Worm (Caenorhabditis elegans) whole organism, L1 larva: ENCODE data around the gene F37A8.5.

ENCODE experiments used
- C04F5.9 ChIP-seq: sonication (generic microtip); optimal IDR thresholded peaks from 2 replicates; lab custom pipeline; 2016; ENCODE audit warnings: missing genetic modification characterization, missing compliant biosample characterization
- C16A3.4 ChIP-seq: fragments of 150-350 bp; optimal IDR thresholded peaks from 2 replicates; lab custom pipeline; 2014; ENCODE audit warnings: missing biosample characterization, missing genetic modification characterization
- F16B12.6 ChIP-seq: fragments of 150-350 bp; optimal IDR thresholded peaks from 2 replicates; lab custom pipeline; 2014; ENCODE audit warnings: missing biosample characterization, missing genetic modification characterization
- aha-1 ChIP-seq: fragments of 150-350 bp; optimal IDR thresholded peaks from 2 replicates; lab custom pipeline; 2014; ENCODE audit warnings: missing biosample characterization, missing genetic modification characterization
- alr-1 ChIP-seq: fragments of 200-800 bp; sonication (Bioruptor generic); optimal IDR thresholded peaks from 2 replicates; lab custom pipeline; 2018; ENCODE audit warnings: borderline replicate concordance, mild to moderate bottlenecking, missing genetic modification characterization, missing compliant biosample characterization
- ama-1 ChIP-seq: fragments of 150-350 bp; optimal IDR thresholded peaks from 2 replicates; lab custom pipeline; 2014
- blmp-1 ChIP-seq: fragments of 150-350 bp; optimal IDR thresholded peaks from 2 replicates; lab custom pipeline; 2014; ENCODE audit warnings: missing biosample characterization, missing genetic modification characterization
- ceh-8 ChIP-seq: fragments of 200-800 bp; sonication (Bioruptor generic); optimal IDR thresholded peaks from 2 replicates; lab custom pipeline; 2018; ENCODE audit warnings: mild to moderate bottlenecking, missing genetic modification characterization, moderate library complexity, missing compliant biosample characterization
- ceh-82 ChIP-seq, 3 experiments: fragments of 150-350 bp in 1 of 3; sonication (generic microtip) in 2 of 3; optimal IDR thresholded peaks; 2 replicates each; lab custom pipeline; 2014 to 2017; ENCODE audit warnings: missing biosample characterization in 3 of 3, missing genetic modification characterization in 3 of 3
- ceh-88 ChIP-seq: fragments of 200-800 bp; sonication (Bioruptor generic); IDR thresholded peaks from 2 replicates; pipeline ENCODE4 v1.3.6; 2022; ENCODE audit warnings: missing genetic modification characterization, missing compliant biosample characterization
- ces-1 ChIP-seq: fragments of 150-350 bp; optimal IDR thresholded peaks from 2 replicates; lab custom pipeline; 2014; ENCODE audit warnings: missing biosample characterization, missing genetic modification reagents, missing genetic modification characterization
- dsc-1 ChIP-seq: sonication (generic microtip); optimal IDR thresholded peaks from 2 replicates; lab custom pipeline; 2016; ENCODE audit warnings: mild to moderate bottlenecking, missing genetic modification characterization, missing compliant biosample characterization
- egl-27 ChIP-seq, 2 experiments: fragments of 150-350 bp in 1 of 2; sonication (generic microtip); optimal IDR thresholded peaks; 3 replicates each; lab custom pipeline; 2017 to 2018; ENCODE audit warnings: missing biosample characterization in 2 of 2, missing genetic modification characterization in 2 of 2, missing genetic modification reagents in 2 of 2
- elt-2 ChIP-seq: sonication (generic microtip); optimal IDR thresholded peaks from 2 replicates; lab custom pipeline; 2016; ENCODE audit warnings: missing genetic modification characterization, mild to moderate bottlenecking, inconsistent platforms, missing compliant biosample characterization, missing genetic modification reagents
- elt-3 ChIP-seq, 6 experiments: fragments of 150-350 bp in 1 of 6; sonication (generic microtip); optimal IDR thresholded peaks; 2 replicates each; lab custom pipeline; 2017 to 2018; ENCODE audit warnings: missing biosample characterization in 6 of 6, missing genetic modification characterization in 6 of 6, inconsistent platforms in 1 of 6
- fkh-10 ChIP-seq: sonication (generic microtip); optimal IDR thresholded peaks from 2 replicates; lab custom pipeline; 2017; ENCODE audit warnings: missing biosample characterization, missing genetic modification reagents, missing genetic modification characterization
- fkh-8 ChIP-seq: sonication (generic microtip); optimal IDR thresholded peaks from 2 replicates; lab custom pipeline; 2016; ENCODE audit warnings: mild to moderate bottlenecking, missing genetic modification characterization, missing compliant biosample characterization
- fos-1 ChIP-seq: fragments of 150-350 bp; optimal IDR thresholded peaks from 2 replicates; lab custom pipeline; 2014; ENCODE audit warnings: missing biosample characterization, missing genetic modification characterization
- hlh-4 ChIP-seq: sonication (generic microtip); optimal IDR thresholded peaks from 2 replicates; lab custom pipeline; 2016; ENCODE audit warnings: mild to moderate bottlenecking, missing genetic modification characterization, missing compliant biosample characterization
- isw-1 ChIP-seq: fragments of 200-800 bp; sonication (Bioruptor generic); IDR thresholded peaks from 2 replicates; pipeline ENCODE4 v1.3.6; 2022; ENCODE audit warnings: missing genetic modification characterization, missing compliant biosample characterization
- jun-1 ChIP-seq: fragments of 150-350 bp; optimal IDR thresholded peaks from 2 replicates; lab custom pipeline; 2014; ENCODE audit warnings: missing biosample characterization, missing genetic modification reagents, missing genetic modification characterization
- lin-13 ChIP-seq: fragments of 150-350 bp; optimal IDR thresholded peaks from 2 replicates; lab custom pipeline; 2014; ENCODE audit warnings: missing biosample characterization, missing genetic modification reagents, missing genetic modification characterization
- lin-14 ChIP-seq: fragments of 200-800 bp; sonication (Bioruptor generic); optimal IDR thresholded peaks from 2 replicates; lab custom pipeline; 2018; ENCODE audit warnings: mild to moderate bottlenecking, missing genetic modification characterization, moderate library complexity, missing compliant biosample characterization
- lin-15B ChIP-seq: fragments of 150-350 bp; sonication (generic microtip); optimal IDR thresholded peaks from 3 replicates; lab custom pipeline; 2014; ENCODE audit warnings: missing biosample characterization, missing genetic modification characterization
- lir-3 ChIP-seq: sonication (generic microtip); optimal IDR thresholded peaks from 2 replicates; lab custom pipeline; 2016; ENCODE audit warnings: mild to moderate bottlenecking, missing genetic modification characterization, moderate library complexity, missing compliant biosample characterization; ENCODE audit not compliant: poor library complexity
- lsy-2 ChIP-seq, 2 experiments: fragments of 150-350 bp; optimal IDR thresholded peaks; 2 replicates each; lab custom pipeline; 2014; ENCODE audit warnings: missing biosample characterization in 2 of 2, missing genetic modification characterization in 2 of 2
- mdl-1 ChIP-seq, 2 experiments: fragments of 150-350 bp; optimal IDR thresholded peaks; 2 replicates each; lab custom pipeline; 2014 to 2017; ENCODE audit warnings: missing biosample characterization in 2 of 2, missing genetic modification characterization in 2 of 2, inconsistent platforms in 1 of 2
- mep-1 ChIP-seq: fragments of 150-350 bp; optimal IDR thresholded peaks from 2 replicates; lab custom pipeline; 2014; ENCODE audit warnings: missing biosample characterization, missing genetic modification characterization
- nhr-19 ChIP-seq: fragments of 200-800 bp; sonication (Bioruptor generic); conservative IDR thresholded peaks from 2 replicates; pipeline ENCODE4 v1.3.6; 2022; ENCODE audit warnings: missing genetic modification characterization, missing compliant biosample characterization
- nhr-237 ChIP-seq: fragments of 150-350 bp; optimal IDR thresholded peaks from 2 replicates; lab custom pipeline; 2014; ENCODE audit warnings: missing biosample characterization, missing genetic modification characterization
- nhr-28 ChIP-seq: fragments of 150-350 bp; optimal IDR thresholded peaks from 2 replicates; lab custom pipeline; 2014; ENCODE audit warnings: missing biosample characterization, missing genetic modification characterization
- nhr-71 ChIP-seq: sonication (generic microtip); optimal IDR thresholded peaks from 2 replicates; lab custom pipeline; 2016; ENCODE audit warnings: mild to moderate bottlenecking, missing genetic modification characterization, moderate library complexity, missing compliant biosample characterization
- nhr-76 ChIP-seq: sonication (generic microtip); optimal IDR thresholded peaks from 2 replicates; lab custom pipeline; 2017; ENCODE audit warnings: missing biosample characterization, missing genetic modification characterization
- nhr-77 ChIP-seq: fragments of 150-350 bp; optimal IDR thresholded peaks from 2 replicates; lab custom pipeline; 2014; ENCODE audit warnings: missing biosample characterization, missing genetic modification characterization
- nhr-84 ChIP-seq: sonication (generic microtip); optimal IDR thresholded peaks from 2 replicates; lab custom pipeline; 2017; ENCODE audit warnings: missing biosample characterization, missing genetic modification characterization
- nhr-85 ChIP-seq: sonication (generic microtip); peaks from one replicate; lab custom pipeline; 2016; ENCODE audit warnings: missing genetic modification characterization, inconsistent platforms, missing compliant biosample characterization
- pax-3 ChIP-seq: fragments of 200-800 bp; sonication (Bioruptor generic); optimal IDR thresholded peaks from 2 replicates; lab custom pipeline; 2018; ENCODE audit warnings: mild to moderate bottlenecking, missing genetic modification characterization, moderate library complexity, missing compliant biosample characterization
- rnt-1 ChIP-seq: sonication (generic microtip); optimal IDR thresholded peaks from 2 replicates; lab custom pipeline; 2016; ENCODE audit warnings: mild to moderate bottlenecking, missing genetic modification characterization, moderate library complexity, missing compliant biosample characterization
- skn-1 ChIP-seq: fragments of 150-350 bp; optimal IDR thresholded peaks from 2 replicates; lab custom pipeline; 2014; ENCODE audit warnings: missing biosample characterization, missing genetic modification characterization
- snu-23 ChIP-seq: sonication (generic microtip); optimal IDR thresholded peaks from 2 replicates; lab custom pipeline; 2016; ENCODE audit warnings: missing genetic modification characterization, missing compliant biosample characterization
- sptf-1 ChIP-seq: fragments of 150-350 bp; optimal IDR thresholded peaks from 2 replicates; lab custom pipeline; 2014; ENCODE audit warnings: missing biosample characterization, missing genetic modification characterization
- swsn-7 ChIP-seq: sonication (generic microtip); optimal IDR thresholded peaks from 2 replicates; lab custom pipeline; 2016; ENCODE audit warnings: missing genetic modification characterization, missing compliant biosample characterization
- tlp-1 ChIP-seq: fragments of 150-350 bp; optimal IDR thresholded peaks from 2 replicates; lab custom pipeline; 2014; ENCODE audit warnings: missing biosample characterization, missing genetic modification characterization
- unc-130 ChIP-seq: fragments of 150-350 bp; optimal IDR thresholded peaks from 2 replicates; lab custom pipeline; 2017; ENCODE audit warnings: missing biosample characterization, missing genetic modification characterization, inconsistent platforms
- unc-62 ChIP-seq: fragments of 150-350 bp; optimal IDR thresholded peaks from 2 replicates; lab custom pipeline; 2014; ENCODE audit warnings: missing biosample characterization, missing genetic modification reagents, missing genetic modification characterization
- unc-86 ChIP-seq: sonication (generic microtip); optimal IDR thresholded peaks from 2 replicates; lab custom pipeline; 2016; ENCODE audit warnings: missing genetic modification characterization, missing compliant biosample characterization
- unc-98 ChIP-seq: fragments of 200-800 bp; sonication (Bioruptor generic); IDR thresholded peaks from 2 replicates; pipeline ENCODE4 v1.3.6; 2022; ENCODE audit warnings: missing genetic modification characterization, missing compliant biosample characterization
- vab-15 ChIP-seq: sonication (generic microtip); optimal IDR thresholded peaks from 2 replicates; lab custom pipeline; 2017; ENCODE audit warnings: missing genotype, mild to moderate bottlenecking, missing genetic modification characterization, missing compliant biosample characterization
- zip-4 ChIP-seq: fragments of 200-800 bp; sonication (Bioruptor generic); optimal IDR thresholded peaks from 2 replicates; lab custom pipeline; 2018; ENCODE audit warnings: mild to moderate bottlenecking, missing genetic modification characterization, moderate library complexity, missing compliant biosample characterization
- ztf-11 ChIP-seq, 2 experiments: sonication (generic microtip); optimal IDR thresholded peaks; 2 replicates each; lab custom pipeline; 2016 to 2017; ENCODE audit warnings: missing genetic modification characterization in 2 of 2, missing biosample characterization in 1 of 2, missing compliant biosample characterization in 1 of 2

The F37A8.5 gene

ce11 chrIII:3953235-3953634, 3.2 kb upstream of the F37A8.5 start (continued):
- TF ChIP-seq skn-1 (tag; lab: Kevin White, UChicago) = no peak
- no peak for TF ChIP-seq elt-2
- TF ChIP-seq fos-1 (tag; lab: Kevin White, UChicago) = no peak
- TF ChIP-seq zip-4 (GFP tag; lab: Kevin White, UChicago) = no peak
- TF ChIP-seq unc-86 (tag; lab: Kevin White, UChicago) = peak; percentile 8
- peak; percentile 60 for TF ChIP-seq ama-1 (lab: Kevin White, UChicago)
- no peak for TF ChIP-seq nhr-237 (tag; lab: Kevin White, UChicago)
- TF ChIP-seq tlp-1 (tag; lab: Kevin White, UChicago) = no peak
- TF ChIP-seq nhr-77 (tag; lab: Kevin White, UChicago) = no peak
- no peak for TF ChIP-seq ceh-88 (GFP tag; lab: Robert Waterston, UW)
- TF ChIP-seq sptf-1 (tag; lab: Kevin White, UChicago) = no peak
- no peak for TF ChIP-seq nhr-28 (tag; lab: Kevin White, UChicago)
- peak; percentile 88 for TF ChIP-seq lin-14
- TF ChIP-seq pax-3 (tag; lab: Kevin White, UChicago) = peak; percentile 12
- TF ChIP-seq nhr-76 (tag; lab: Kevin White, UChicago) = no peak
- TF ChIP-seq C04F5.9 (tag; lab: Kevin White, UChicago) = no peak
- TF ChIP-seq nhr-71 (tag; lab: Kevin White, UChicago) = peak; percentile 79
- TF ChIP-seq blmp-1 (tag; lab: Kevin White, UChicago) = peak; percentile 65
- no peak for TF ChIP-seq ces-1 (GFP tag; lab: Kevin White, UChicago)
- peak; percentile 94 for TF ChIP-seq nhr-85 (tag; lab: Kevin White, UChicago)
- TF ChIP-seq dsc-1 = peak; percentile 38
- TF ChIP-seq aha-1 = no peak
- peak; percentile 57 for TF ChIP-seq C16A3.4 (tag; lab: Kevin White, UChicago)
- peak; percentile 67 for TF ChIP-seq fkh-8 (tag; lab: Kevin White, UChicago)
- no peak for TF ChIP-seq unc-62 (GFP tag; lab: Kevin White, UChicago)
- no peak for TF ChIP-seq nhr-84 (tag; lab: Kevin White, UChicago)
- peak in 1 of 2 experiments; percentile 79 for TF ChIP-seq mdl-1 (tag; optimal IDR thresholded peaks at IDR 0.05; lab: Kevin White, UChicago)
- no peak for TF ChIP-seq hlh-4
- TF ChIP-seq rnt-1 = peak; percentile 50
- no peak for TF ChIP-seq ceh-8 (GFP tag; lab: Kevin White, UChicago)
- peak; percentile 74 for TF ChIP-seq unc-130 (tag; lab: Kevin White, UChicago)
- no peak for TF ChIP-seq alr-1

- TF ChIP-seq elt-3 (tag; optimal IDR thresholded peaks at IDR 0.05; lab: Kevin White, UChicago) (no peak), lin-13 (GFP tag; lab: Kevin White, UChicago) (peak; percentile 19), ztf-11 (tag; optimal IDR thresholded peaks at IDR 0.05; lab: Kevin White, UChicago) (peak in 1 of 2 experiments; percentile 8), nhr-19 (GFP tag; lab: Robert Waterston, UW) (peak; percentile 49; the same call in 1 of the 2 replicates), mep-1 (tag; lab: Kevin White, UChicago) (peak; percentile 52), fkh-8 (tag; lab: Kevin White, UChicago) (peak; percentile 67), swsn-7 (tag; lab: Kevin White, UChicago) (peak; percentile 37), isw-1 (GFP tag; lab: Robert Waterston, UW) (no peak), nhr-71 (tag; lab: Kevin White, UChicago) (peak; percentile 85), egl-27 (tag; optimal IDR thresholded peaks at IDR 0.05; lab: Kevin White, UChicago) (no peak), nhr-77 (tag; lab: Kevin White, UChicago) (no peak), nhr-76 (tag; lab: Kevin White, UChicago) (no peak), mdl-1 (tag; optimal IDR thresholded peaks at IDR 0.05; lab: Kevin White, UChicago) (peak in 1 of 2 experiments; percentile 90), jun-1 (no peak), lsy-2 (tag; optimal IDR thresholded peaks at IDR 0.05; lab: Kevin White, UChicago) (peak; percentile 42 to 58), F16B12.6 (tag; lab: Kevin White, UChicago) (no peak), rnt-1 (peak; percentile 34), nhr-28 (tag; lab: Kevin White, UChicago) (no peak), lir-3 (tag; lab: Kevin White, UChicago) (peak; percentile 38), unc-130 (tag; lab: Kevin White, UChicago) (peak; percentile 54), C04F5.9 (tag; lab: Kevin White, UChicago) (no peak), unc-98 (GFP tag; lab: Robert Waterston, UW) (no peak), lin-15B (no peak), snu-23 (GFP tag; lab: Kevin White, UChicago) (peak; percentile 54), tlp-1 (tag; lab: Kevin White, UChicago) (no peak), vab-15 (tag; lab: Kevin White, UChicago) (peak; percentile 29), fkh-10 (GFP tag; lab: Kevin White, UChicago) (no peak), pax-3 (tag; lab: Kevin White, UChicago) (peak; percentile 57), ceh-82 (tag; optimal IDR thresholded peaks at IDR 0.05; lab: Kevin White, UChicago) (peak in 1 of 3 experiments; percentile 8), ces-1 (GFP tag; lab: Kevin White, UChicago) (no peak), C16A3.4 (tag; lab: Kevin White, UChicago) (peak; percentile 42), lin-14 (peak; percentile 90), dsc-1 (peak; percentile 46), nhr-237 (tag; lab: Kevin White, UChicago) (no peak)
These were observed 2.2 kb upstream of the F37A8.5 start for ce11 chrIII:3954220-3954619.
